Worm (Caenorhabditis elegans) whole organism, late embryonic: ENCODE measurements around the gene erd-2.1.
A peak's percentile ranks its signal among the peaks of the same experiment; 100 is the strongest.

Experiments
- C38D4.7 ChIP-seq: fragments of 200-800 bp; sonication (Bioruptor generic); optimal IDR thresholded peaks from 2 replicates; lab custom pipeline; 2018; ENCODE audit warnings: mild to moderate bottlenecking, missing genetic modification characterization, moderate library complexity, missing compliant biosample characterization
- K02D7.2 ChIP-seq: sonication (generic microtip); optimal IDR thresholded peaks from 2 replicates; lab custom pipeline; 2017; ENCODE audit warnings: mild to moderate bottlenecking, missing genetic modification characterization, missing compliant biosample characterization
- K09A11.1 ChIP-seq: sonication (generic microtip); optimal IDR thresholded peaks from 2 replicates; lab custom pipeline; 2017; ENCODE audit warnings: antibody characterized with exemption, mild to moderate bottlenecking, missing genetic modification characterization, missing compliant biosample characterization; ENCODE audit not compliant: insufficient read depth
- T23F11.4 ChIP-seq: fragments of 200-800 bp; sonication (Bioruptor generic); optimal IDR thresholded peaks from 2 replicates; lab custom pipeline; 2018; ENCODE audit warnings: mild to moderate bottlenecking, missing genetic modification characterization, missing compliant biosample characterization
- Y22D7AL.16 ChIP-seq: sonication (generic microtip); optimal IDR thresholded peaks from 2 replicates; lab custom pipeline; 2016; ENCODE audit warnings: missing genetic modification characterization, missing compliant biosample characterization
- ahr-1 ChIP-seq: sonication (generic microtip); optimal IDR thresholded peaks from 2 replicates; lab custom pipeline; 2016; ENCODE audit warnings: missing genetic modification characterization, missing compliant biosample characterization
- ama-1 ChIP-seq: fragments of 150-350 bp; optimal IDR thresholded peaks from 2 replicates; lab custom pipeline; 2014
- ceh-14 ChIP-seq: sonication (generic microtip); optimal IDR thresholded peaks from 2 replicates; lab custom pipeline; 2016; ENCODE audit warnings: missing genotype, missing genetic modification characterization, missing compliant biosample characterization
- ceh-18 ChIP-seq: sonication (generic microtip); optimal IDR thresholded peaks from 2 replicates; lab custom pipeline; 2016; ENCODE audit warnings: missing genetic modification characterization, missing compliant biosample characterization
- ceh-19 ChIP-seq: fragments of 200-800 bp; sonication (Bioruptor generic); optimal IDR thresholded peaks from 2 replicates; lab custom pipeline; 2018; ENCODE audit warnings: mild to moderate bottlenecking, missing genetic modification characterization, missing compliant biosample characterization
- ceh-2 ChIP-seq: sonication (generic microtip); optimal IDR thresholded peaks from 2 replicates; lab custom pipeline; 2016; ENCODE audit warnings: missing genotype, missing genetic modification characterization, missing compliant biosample characterization
- ceh-22 ChIP-seq: sonication (generic microtip); optimal IDR thresholded peaks from 2 replicates; lab custom pipeline; 2017; ENCODE audit warnings: missing biosample characterization, missing genetic modification characterization
- ceh-24 ChIP-seq: sonication (generic microtip); optimal IDR thresholded peaks from 2 replicates; lab custom pipeline; 2016; ENCODE audit warnings: mild to moderate bottlenecking, missing genetic modification characterization, missing compliant biosample characterization
- ceh-34 ChIP-seq: sonication (generic microtip); optimal IDR thresholded peaks from 2 replicates; lab custom pipeline; 2016; ENCODE audit warnings: mild to moderate bottlenecking, missing genetic modification characterization, missing compliant biosample characterization
- ceh-45 ChIP-seq: fragments of 200-800 bp; sonication (Bioruptor generic); IDR thresholded peaks from 2 replicates; pipeline ENCODE4 v1.3.6; 2022; ENCODE audit warnings: missing genetic modification reagents, missing genetic modification characterization, missing compliant biosample characterization
- ceh-48 ChIP-seq: sonication (generic microtip); optimal IDR thresholded peaks from 2 replicates; lab custom pipeline; 2016; ENCODE audit warnings: missing genetic modification characterization, inconsistent platforms, missing compliant biosample characterization
- ceh-6 ChIP-seq: fragments of 200-800 bp; sonication (Bioruptor generic); optimal IDR thresholded peaks from 2 replicates; lab custom pipeline; 2018; ENCODE audit warnings: mild to moderate bottlenecking, missing genetic modification characterization, missing compliant biosample characterization
- dmd-4 ChIP-seq: sonication (generic microtip); optimal IDR thresholded peaks from 2 replicates; lab custom pipeline; 2016; ENCODE audit warnings: borderline replicate concordance, missing genetic modification characterization, missing compliant biosample characterization
- dve-1 ChIP-seq: sonication (generic microtip); optimal IDR thresholded peaks from 2 replicates; lab custom pipeline; 2017; ENCODE audit warnings: antibody characterized with exemption, mild to moderate bottlenecking, missing genetic modification characterization, missing compliant biosample characterization
- elt-2 ChIP-seq: sonication (generic microtip); optimal IDR thresholded peaks from 2 replicates; lab custom pipeline; 2016; ENCODE audit warnings: missing genetic modification reagents, missing genetic modification characterization, missing compliant biosample characterization
- elt-4 ChIP-seq: sonication (generic microtip); optimal IDR thresholded peaks from 2 replicates; lab custom pipeline; 2016; ENCODE audit warnings: missing genetic modification characterization, missing compliant biosample characterization
- fkh-6 ChIP-seq: sonication (generic microtip); optimal IDR thresholded peaks from 2 replicates; lab custom pipeline; 2016; ENCODE audit warnings: missing genetic modification characterization, missing compliant biosample characterization
- hlh-15 ChIP-seq: sonication (generic microtip); optimal IDR thresholded peaks from 2 replicates; lab custom pipeline; 2016; ENCODE audit warnings: missing genetic modification characterization, missing compliant biosample characterization
- hlh-6 ChIP-seq: sonication (generic microtip); optimal IDR thresholded peaks from 2 replicates; lab custom pipeline; 2016; ENCODE audit warnings: missing genotype, missing genetic modification characterization, missing compliant biosample characterization
- hlh-8 ChIP-seq: sonication (generic microtip); optimal IDR thresholded peaks from 2 replicates; lab custom pipeline; 2016; ENCODE audit warnings: missing genotype, missing genetic modification characterization, missing compliant biosample characterization
- lim-6 ChIP-seq: sonication (generic microtip); optimal IDR thresholded peaks from 2 replicates; lab custom pipeline; 2016; ENCODE audit warnings: missing genetic modification characterization, missing compliant biosample characterization
- mec-3 ChIP-seq: sonication (generic microtip); optimal IDR thresholded peaks from 2 replicates; lab custom pipeline; 2016; ENCODE audit warnings: borderline replicate concordance, missing genetic modification characterization, missing compliant biosample characterization
- nfya-1 ChIP-seq: sonication (generic microtip); optimal IDR thresholded peaks from 2 replicates; lab custom pipeline; 2017; ENCODE audit warnings: missing genetic modification characterization, mild to moderate bottlenecking, missing compliant biosample characterization, antibody characterized with exemption, moderate library complexity
- nhr-232 ChIP-seq: sonication (generic microtip); optimal IDR thresholded peaks from 2 replicates; lab custom pipeline; 2016; ENCODE audit warnings: missing genetic modification characterization, missing compliant biosample characterization
- pha-2 ChIP-seq: sonication (generic microtip); optimal IDR thresholded peaks from 2 replicates; lab custom pipeline; 2017; ENCODE audit warnings: mild to moderate bottlenecking, missing genetic modification characterization, missing compliant biosample characterization
- pros-1 ChIP-seq: fragments of 150-350 bp; optimal IDR thresholded peaks from 2 replicates; lab custom pipeline; 2014; ENCODE audit warnings: missing biosample characterization, missing genetic modification reagents, missing genetic modification characterization
- unc-55 ChIP-seq: sonication (generic microtip); optimal IDR thresholded peaks from 2 replicates; lab custom pipeline; 2017; ENCODE audit warnings: missing biosample characterization, missing genetic modification reagents, missing genetic modification characterization
- zip-5 ChIP-seq: sonication (generic microtip); optimal IDR thresholded peaks from 2 replicates; lab custom pipeline; 2016; ENCODE audit warnings: missing genetic modification characterization, missing compliant biosample characterization

Gene erd-2.1

DNA sequence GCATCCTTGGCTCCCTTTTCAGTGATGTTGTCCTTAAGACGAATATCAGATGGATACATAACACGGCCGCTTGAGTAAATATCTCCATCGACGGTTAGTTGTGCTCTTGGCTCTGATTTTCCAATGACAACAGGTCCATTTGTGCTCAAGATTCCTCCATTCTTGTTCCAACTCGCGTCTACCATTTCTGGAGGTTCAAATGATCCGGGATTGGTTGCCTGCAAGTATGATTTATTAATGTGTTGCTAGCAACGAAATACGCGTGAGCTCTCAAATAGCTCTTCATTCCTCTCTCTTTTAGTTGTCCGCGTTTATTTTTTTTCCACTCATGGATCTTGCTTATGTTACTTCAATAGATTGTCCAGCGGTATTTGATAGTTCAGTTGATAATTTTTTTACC is 25.1 kb upstream of the erd-2.1 start, which contains the start of gene arrd-28:
arrd-28 (plus strand) TSS at position 301 of the 400 bp plus-strand sequence.
- TF ChIP-seq nhr-232 (tag; lab: Kevin White, UChicago) (no peak), K02D7.2 (tag; lab: Kevin White, UChicago) (no peak), T23F11.4 (GFP tag; lab: Kevin White, UChicago) (no peak), zip-5 (no peak), Y22D7AL.16 (tag; lab: Kevin White, UChicago) (no peak), ceh-14 (no peak), elt-2 (tag; lab: Kevin White, UChicago) (no peak)

DNA sequence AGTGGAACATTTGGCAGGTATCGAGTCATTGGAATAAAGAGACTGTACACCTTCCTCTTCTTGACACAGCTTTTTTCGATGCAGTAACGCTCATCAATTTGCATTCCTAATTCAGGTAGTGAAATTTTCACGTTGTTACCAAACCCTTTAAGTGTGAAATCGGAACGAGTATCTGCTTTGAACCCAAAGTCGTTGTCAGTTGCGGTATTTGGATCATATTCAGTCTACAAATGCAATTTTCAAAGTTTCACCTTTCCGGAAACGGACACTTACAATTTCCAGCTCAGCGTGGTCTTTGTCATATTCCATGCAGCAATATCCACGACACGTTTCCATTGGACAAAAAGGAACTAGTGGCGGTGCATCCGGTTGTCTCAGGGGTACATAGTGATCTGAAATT is 24.0 kb upstream of the erd-2.1 start:
- TF ChIP-seq zip-5: no peak
- no peak for TF ChIP-seq fkh-6
- no peak for TF ChIP-seq ceh-45 (GFP tag; lab: Robert Waterston, UW)
- TF ChIP-seq ceh-2 (tag; lab: Kevin White, UChicago): no peak
- TF ChIP-seq hlh-6 (tag; lab: Kevin White, UChicago): no peak
- no peak for TF ChIP-seq pha-2 (tag; lab: Kevin White, UChicago)
- TF ChIP-seq, all 69 proteins: peak for 0

DNA sequence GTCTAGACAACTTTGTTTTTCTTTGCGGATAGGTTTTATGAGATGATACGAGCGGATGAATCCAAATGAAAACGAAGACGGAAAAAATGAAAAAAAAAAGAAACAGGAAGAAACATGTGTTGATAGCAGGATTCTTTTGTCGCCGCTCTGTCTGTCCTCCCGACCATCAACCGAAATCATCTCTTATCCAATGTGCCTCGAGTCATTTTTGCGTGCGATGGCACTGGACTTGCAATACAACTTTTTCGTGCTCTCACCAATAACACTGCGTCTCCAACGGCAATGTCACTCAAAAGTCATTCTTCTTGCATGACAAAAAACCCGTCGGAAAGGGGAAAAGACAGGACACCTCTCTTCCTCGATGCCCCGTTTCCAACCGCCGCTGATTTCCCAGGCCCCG is 17.7 kb upstream of the erd-2.1 start, which contains the start of gene ncs-4:
ncs-4 (plus strand) TSS at position 227 of the 400 bp plus-strand sequence.
- TF ChIP-seq K09A11.1: no peak
- no peak for TF ChIP-seq T23F11.4 (GFP tag; lab: Kevin White, UChicago)
- no peak for TF ChIP-seq ceh-14
- no peak for TF ChIP-seq hlh-6 (tag; lab: Kevin White, UChicago)
- TF ChIP-seq hlh-15 (tag; lab: Kevin White, UChicago): no peak
- peak; percentile 69 for TF ChIP-seq ceh-18
- TF ChIP-seq ahr-1 (tag; lab: Kevin White, UChicago): no peak
- no peak for TF ChIP-seq ama-1 (lab: Kevin White, UChicago)
- no peak for TF ChIP-seq nfya-1 (tag; lab: Kevin White, UChicago)

DNA sequence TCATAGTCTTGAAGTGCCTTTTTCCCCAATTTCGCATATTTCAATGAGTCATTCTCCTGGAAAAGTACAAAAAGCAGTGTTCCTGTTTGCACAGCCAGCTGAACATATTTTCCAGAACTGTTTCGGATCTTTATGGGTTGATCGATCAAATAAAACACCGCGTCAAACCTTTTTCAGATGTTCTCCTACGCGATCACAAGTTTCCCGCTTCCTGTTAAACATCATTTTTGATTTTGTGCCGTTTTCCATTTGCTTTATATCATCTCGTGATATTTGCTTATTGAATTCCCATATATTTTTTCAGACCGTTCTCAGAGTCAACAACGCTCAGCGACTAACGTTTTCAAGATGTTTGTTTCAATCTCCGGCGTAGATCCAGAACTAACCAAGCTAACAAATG is 16.1 kb upstream of the erd-2.1 start, which contains the start of gene C07A4.3:
C07A4.3 (plus strand) TSS at position 301 of the 400 bp plus-strand sequence.
- no peak for TF ChIP-seq ceh-22 (tag; lab: Kevin White, UChicago)
- no peak for TF ChIP-seq hlh-8 (tag; lab: Kevin White, UChicago)
- TF ChIP-seq pros-1 (tag; lab: Kevin White, UChicago): no peak
- TF ChIP-seq ceh-48 (tag; lab: Kevin White, UChicago): no peak
- no peak for TF ChIP-seq ceh-14
- TF ChIP-seq dve-1: no peak
- TF ChIP-seq K02D7.2 (tag; lab: Kevin White, UChicago): no peak
- no peak for TF ChIP-seq ceh-19
- TF ChIP-seq ceh-34 (tag; lab: Kevin White, UChicago): no peak
- no peak for TF ChIP-seq unc-55 (GFP tag; lab: Kevin White, UChicago)
- TF ChIP-seq dmd-4 (tag; lab: Kevin White, UChicago): no peak
- no peak for TF ChIP-seq hlh-6 (tag; lab: Kevin White, UChicago)
- TF ChIP-seq ceh-6 (GFP tag; lab: Kevin White, UChicago): no peak
- no peak for TF ChIP-seq C38D4.7 (GFP tag; lab: Kevin White, UChicago)
- TF ChIP-seq elt-4 (tag; lab: Kevin White, UChicago): no peak
- TF ChIP-seq nhr-232 (tag; lab: Kevin White, UChicago): no peak
- no peak for TF ChIP-seq lim-6 (tag; lab: Kevin White, UChicago)

DNA sequence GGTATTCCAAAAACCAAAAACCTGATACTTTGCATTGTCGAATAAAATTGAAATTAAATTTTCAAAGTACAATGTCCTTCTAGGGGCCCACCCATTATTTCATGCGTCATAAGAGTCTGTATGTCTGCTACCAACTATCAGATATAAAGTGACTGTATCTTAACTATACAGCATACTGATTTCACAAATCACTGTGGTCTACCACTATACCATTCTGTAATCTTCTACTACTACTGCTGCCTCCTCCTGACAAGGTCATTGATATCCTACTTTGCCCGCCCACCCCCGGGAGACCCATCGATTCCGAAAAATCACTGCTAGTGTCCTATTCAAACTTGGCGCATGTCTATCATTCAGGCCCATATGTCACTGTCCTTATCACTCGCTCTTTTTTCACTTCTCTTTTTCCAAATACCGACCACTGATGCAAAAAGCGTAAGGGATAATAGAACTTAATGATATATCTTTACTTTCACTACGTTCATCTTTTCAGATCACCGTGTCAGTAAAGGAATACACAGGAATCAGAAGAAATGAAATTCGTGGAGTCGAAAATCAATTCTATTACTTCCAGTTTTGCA is 13.5 kb upstream of the erd-2.1 start, which contains the start of gene C07A4.2:
C07A4.2 (plus strand) TSS at position 195 of the 581 bp plus-strand sequence.
- no peak for TF ChIP-seq ceh-24
- TF ChIP-seq mec-3 (tag; lab: Kevin White, UChicago): no peak
- TF ChIP-seq ceh-45 (GFP tag; lab: Robert Waterston, UW): no peak
- no peak for TF ChIP-seq hlh-8 (tag; lab: Kevin White, UChicago)
